Worm (Caenorhabditis elegans) whole organism, young adult: Measurements from ENCODE around the gene F59A6.10.
A peak's percentile ranks its signal among the peaks of the same experiment; 100 is the strongest.

ENCODE experiments used
- F57A8.1 ChIP-seq: fragments of 200-800 bp; sonication (Bioruptor generic); optimal IDR thresholded peaks from 2 replicates; lab custom pipeline; 2018; ENCODE audit warnings: mild to moderate bottlenecking, missing genetic modification characterization, moderate library complexity, missing compliant biosample characterization
- ZK185.1 ChIP-seq: sonication (generic microtip); optimal IDR thresholded peaks from 2 replicates; lab custom pipeline; 2016; ENCODE audit warnings: mild to moderate bottlenecking, missing genetic modification characterization, missing compliant biosample characterization; ENCODE audit not compliant: poor library complexity, severe bottlenecking
- ama-1 ChIP-seq, 3 experiments: fragments of 150-350 bp in 1 of 3; sonication (generic microtip) in 2 of 3; optimal IDR thresholded peaks; 2 replicates each; lab custom pipeline; 2014 to 2018; ENCODE audit warnings: missing biosample characterization in 2 of 3, missing genetic modification characterization in 2 of 3, missing genetic modification reagents in 2 of 3
- atf-7 ChIP-seq: sonication (generic microtip); optimal IDR thresholded peaks from 2 replicates; lab custom pipeline; 2017; ENCODE audit warnings: mild to moderate bottlenecking, missing genetic modification characterization, missing compliant biosample characterization
- dpff-1 ChIP-seq: sonication (generic microtip); optimal IDR thresholded peaks from 2 replicates; lab custom pipeline; 2017; ENCODE audit warnings: mild to moderate bottlenecking, missing genetic modification characterization, missing compliant biosample characterization
- egl-44 ChIP-seq: fragments of 200-800 bp; sonication (Bioruptor generic); IDR thresholded peaks from 2 replicates; pipeline ENCODE4 v1.3.6; 2022; ENCODE audit warnings: missing genetic modification reagents, missing genetic modification characterization, missing compliant biosample characterization
- ekl-4 ChIP-seq: fragments of 200-800 bp; sonication (Bioruptor generic); IDR thresholded peaks from 2 replicates; pipeline ENCODE4 v1.3.6; 2022; ENCODE audit warnings: missing genetic modification reagents, missing genetic modification characterization, missing compliant biosample characterization
- hmg-1.2 ChIP-seq: fragments of 200-800 bp; sonication (Bioruptor generic); IDR thresholded peaks from 2 replicates; pipeline ENCODE4 v1.3.6; 2022; ENCODE audit warnings: missing genetic modification reagents, missing genetic modification characterization, missing compliant biosample characterization
- repo-1 ChIP-seq: sonication (generic microtip); optimal IDR thresholded peaks from 2 replicates; lab custom pipeline; 2017; ENCODE audit warnings: mild to moderate bottlenecking, missing genetic modification characterization, missing compliant biosample characterization
- sdz-38 ChIP-seq: sonication (generic microtip); optimal IDR thresholded peaks from 2 replicates; lab custom pipeline; 2016; ENCODE audit warnings: missing genotype, missing genetic modification characterization, missing compliant biosample characterization
- sea-2 ChIP-seq: fragments of 200-800 bp; sonication (Bioruptor generic); IDR thresholded peaks from 2 replicates; pipeline ENCODE4 v1.3.6; 2022; ENCODE audit warnings: missing genetic modification characterization, missing compliant biosample characterization
- zfh-2 ChIP-seq: fragments of 200-800 bp; sonication (Bioruptor generic); conservative IDR thresholded peaks from 2 replicates; pipeline ENCODE4 v1.3.6; 2022; ENCODE audit warnings: missing genetic modification reagents, missing genetic modification characterization, missing compliant biosample characterization

DNA sequence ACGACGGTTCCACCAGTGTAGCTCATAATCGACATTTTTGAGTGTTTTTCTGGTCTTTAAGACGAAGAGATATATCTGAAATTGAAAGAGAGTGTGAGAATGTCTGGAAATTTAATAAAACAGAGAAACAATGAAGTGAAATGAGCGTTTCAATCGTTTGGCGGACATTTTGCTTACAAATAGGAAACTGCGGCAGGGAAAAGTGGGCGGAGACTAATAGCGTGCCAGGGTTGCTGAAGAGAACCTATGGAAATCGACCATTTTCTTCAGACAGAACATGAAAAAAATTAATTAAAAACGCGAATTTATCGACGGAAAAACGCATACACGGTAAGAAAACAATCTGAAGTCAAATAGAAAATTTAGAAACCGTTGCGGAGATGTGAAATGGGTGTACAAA lies 48.4 kb upstream of the F59A6.10 start, which contains the start of gene pbs-3:
- TF ChIP-seq zfh-2 (GFP tag; lab: Robert Waterston, UW) (no peak), dpff-1 (tag; lab: Kevin White, UChicago) (no peak), F57A8.1 (GFP tag; lab: Kevin White, UChicago) (no peak), ama-1 (optimal IDR thresholded peaks at IDR 0.05; lab: Kevin White, UChicago) (no peak), ama-1 (GFP tag; optimal IDR thresholded peaks at IDR 0.05; lab: Kevin White, UChicago) (no peak), sea-2 (GFP tag; lab: Robert Waterston, UW) (no peak), hmg-1.2 (GFP tag; lab: Robert Waterston, UW) (peak; percentile 5; the same call in 1 of the 2 replicates), egl-44 (no peak), repo-1 (tag; lab: Kevin White, UChicago) (no peak), atf-7 (tag; lab: Kevin White, UChicago) (no peak), ekl-4 (GFP tag; lab: Robert Waterston, UW) (no peak), sdz-38 (tag; lab: Kevin White, UChicago) (no peak), ZK185.1 (no peak)
